ENCODE assay signal across 5 fruit fly cellular contexts in the genomic region with DNA sequence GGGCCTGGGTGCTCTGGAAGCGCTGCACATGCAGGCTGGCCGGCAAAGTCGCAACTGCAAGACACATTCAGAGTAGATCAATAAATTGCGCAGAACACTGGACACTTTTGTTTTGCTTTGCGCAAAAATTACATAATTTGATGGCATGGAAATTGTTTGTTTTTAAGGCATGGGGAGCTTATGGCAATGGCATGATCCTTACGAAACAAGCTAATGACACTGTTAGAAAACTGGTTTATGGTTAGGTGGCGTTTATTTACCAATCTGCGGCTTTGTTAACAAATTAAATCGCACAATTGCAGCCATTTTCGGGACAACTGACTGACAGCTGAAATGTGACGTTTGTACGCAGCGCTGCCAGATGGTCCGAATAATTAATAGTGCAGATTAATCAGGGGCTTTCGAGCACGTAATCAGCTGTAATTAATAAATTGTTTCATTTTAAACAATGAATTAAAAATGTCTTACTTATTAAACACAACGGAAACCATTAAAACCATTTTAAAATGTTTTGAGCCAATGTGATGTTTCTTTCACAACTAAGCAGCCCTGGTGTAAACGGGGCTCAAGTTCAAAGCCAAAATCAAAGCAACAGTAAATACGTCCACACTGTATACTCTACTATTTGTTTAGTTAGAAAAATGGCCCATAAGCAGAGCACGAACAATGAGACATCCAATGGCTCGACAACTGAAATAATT.
TF ChIP-seq lines count a peak whose summit lies in the region.

Gene ND-51, minus strand, starts transcription at position 376 of the 701 bp plus-strand sequence.
Gene CG13994, plus strand, starts transcription at position 608 of the 701 bp plus-strand sequence.

- TF ChIP-seq CTCF in whole organism, embryonic (GFP tag; optimal IDR thresholded peaks at IDR 0.05; lab: Kevin White, UChicago): no peak

TF ChIP-seq in whole organism, adult, 20 proteins besides CTCF, POLR2A, EP300 and RAD21 (continues in another document):
- TF ChIP-seq cic (GFP tag; optimal IDR thresholded peaks at IDR 0.05; lab: Kevin White, UChicago) (peak; percentile 80), Mnt (GFP tag; optimal IDR thresholded peaks at IDR 0.05; lab: Kevin White, UChicago) (peak; percentile 77), CG7045 (GFP tag; optimal IDR thresholded peaks at IDR 0.05; lab: Kevin White, UChicago) (peak; percentile 83), CG14711 (tag; optimal IDR thresholded peaks at IDR 0.05; lab: Kevin White, UChicago) (peak; percentile 78), pad (GFP tag; optimal IDR thresholded peaks at IDR 0.05; lab: Kevin White, UChicago) (peak; percentile 67), Hr96 (GFP tag; optimal IDR thresholded peaks at IDR 0.05; lab: Kevin White, UChicago) (peak; percentile 87), CG33017 (tag; optimal IDR thresholded peaks at IDR 0.05; lab: Kevin White, UChicago) (peak; percentile 81), toe (GFP tag; optimal IDR thresholded peaks at IDR 0.05; lab: Kevin White, UChicago) (peak; percentile 94), kay (GFP tag; lab: Kevin White, UChicago; ENCODE audit: borderline replicate concordance) (no peak), tj (GFP tag; optimal IDR thresholded peaks at IDR 0.05; lab: Kevin White, UChicago) (peak; percentile 61), cnc (optimal IDR thresholded peaks at IDR 0.05; lab: Kevin White, UChicago) (no peak), Clk (GFP tag; optimal IDR thresholded peaks at IDR 0.05; lab: Kevin White, UChicago) (peak; percentile 81), bab1 (GFP tag; optimal IDR thresholded peaks at IDR 0.05; lab: Kevin White, UChicago) (peak; percentile 86), ovo (GFP tag; optimal IDR thresholded peaks at IDR 0.05; lab: Kevin White, UChicago) (peak; percentile 74), CG5204 (GFP tag; optimal IDR thresholded peaks at IDR 0.05; lab: Kevin White, UChicago) (no peak), CG7101 (tag; optimal IDR thresholded peaks at IDR 0.05; lab: Kevin White, UChicago) (peak; percentile 79)

TF ChIP-seq in whole organism, embryonic, 481 proteins besides CTCF, POLR2A, EP300 and RAD21 (continues in another document):
- TF ChIP-seq HmgD (GFP tag; optimal IDR thresholded peaks at IDR 0.05; lab: Kevin White, UChicago) (peak; percentile 52), CG12769 (tag; optimal IDR thresholded peaks at IDR 0.05; lab: Kevin White, UChicago) (no peak), gsb (GFP tag; IDR thresholded peaks at IDR 0.05; lab: Robert Waterston, UW) (peak; percentile 50; the same call in 1 of the 2 replicates), lmd (GFP tag; IDR thresholded peaks at IDR 0.05; lab: Robert Waterston, UW) (peak; percentile 80), row (GFP tag; IDR thresholded peaks at IDR 0.05; lab: Robert Waterston, UW) (peak; percentile 95), CG11085 (GFP tag; IDR thresholded peaks at IDR 0.05; lab: Robert Waterston, UW) (peak; percentile 82), tna (GFP tag; IDR thresholded peaks at IDR 0.05; lab: Robert Waterston, UW; ENCODE audit: partially characterized antibody) (no peak), CG1024 (GFP tag; IDR thresholded peaks at IDR 0.05; lab: Robert Waterston, UW) (peak; percentile 82), Scr (GFP tag; IDR thresholded peaks at IDR 0.05; lab: Robert Waterston, UW; ENCODE audit: partially characterized antibody) (peak; percentile 44; the same call in 1 of the 2 replicates), CG42726 (GFP tag; IDR thresholded peaks at IDR 0.05; lab: Robert Waterston, UW; ENCODE audit: partially characterized antibody) (no peak), Nf-YC (tag; optimal IDR thresholded peaks at IDR 0.05; lab: Kevin White, UChicago) (peak; percentile 77), al (GFP tag; IDR thresholded peaks at IDR 0.05; lab: Robert Waterston, UW) (peak; percentile 66), CG10431 (GFP tag; optimal IDR thresholded peaks at IDR 0.05; lab: Kevin White, UChicago) (no peak), bcd (GFP tag; optimal IDR thresholded peaks at IDR 0.05; lab: Kevin White, UChicago) (peak; percentile 86), Meics (GFP tag; optimal IDR thresholded peaks at IDR 0.05; lab: Kevin White, UChicago) (peak; percentile 79), CG12659 (GFP tag; optimal IDR thresholded peaks at IDR 0.05; lab: Kevin White, UChicago) (peak; percentile 93)

TF ChIP-seq in whole organism, prepupa, 60 proteins besides CTCF, POLR2A, EP300 and RAD21 (continues in another document):
- peak; percentile 78 for TF ChIP-seq acj6 (GFP tag; optimal IDR thresholded peaks at IDR 0.05; lab: Kevin White, UChicago)
- peak; percentile 78 for TF ChIP-seq CG6163 (GFP tag; IDR thresholded peaks at IDR 0.05; lab: Robert Waterston, UW)
- peak; percentile 75 for TF ChIP-seq CG3032 (tag; optimal IDR thresholded peaks at IDR 0.05; lab: Kevin White, UChicago)
- no peak for TF ChIP-seq CG4318 (GFP tag; optimal IDR thresholded peaks at IDR 0.05; lab: Kevin White, UChicago)
- peak; percentile 95 for TF ChIP-seq svp (GFP tag; lab: Kevin White, UChicago)
- TF ChIP-seq Sox14 (GFP tag; optimal IDR thresholded peaks at IDR 0.05; lab: Kevin White, UChicago): peak; percentile 88
- TF ChIP-seq CG6276 (GFP tag; optimal IDR thresholded peaks at IDR 0.05; lab: Kevin White, UChicago): no peak
- TF ChIP-seq esn (GFP tag; optimal IDR thresholded peaks at IDR 0.05; lab: Kevin White, UChicago): peak; percentile 73
- peak; percentile 33 for TF ChIP-seq fd59A (GFP tag; optimal IDR thresholded peaks at IDR 0.05; lab: Kevin White, UChicago)
- peak; percentile 81 for TF ChIP-seq cyc (GFP tag; optimal IDR thresholded peaks at IDR 0.05; lab: Kevin White, UChicago)
- TF ChIP-seq CG8119 (GFP tag; IDR thresholded peaks at IDR 0.05; lab: Robert Waterston, UW): peak; percentile 49; the same call in 2 of the 3 replicates
- peak; percentile 76 for TF ChIP-seq vri (GFP tag; optimal IDR thresholded peaks at IDR 0.05; lab: Kevin White, UChicago)
- TF ChIP-seq CG1621 (tag; optimal IDR thresholded peaks at IDR 0.05; lab: Kevin White, UChicago): peak; percentile 62
- TF ChIP-seq Ets21C (GFP tag; optimal IDR thresholded peaks at IDR 0.05; lab: Kevin White, UChicago): peak; percentile 54
- TF ChIP-seq Blimp-1 (GFP tag; optimal IDR thresholded peaks at IDR 0.05; lab: Kevin White, UChicago): no peak
- no peak for TF ChIP-seq CG16779 (tag; optimal IDR thresholded peaks at IDR 0.05; lab: Kevin White, UChicago)
- no peak for TF ChIP-seq Eip93F (GFP tag; optimal IDR thresholded peaks at IDR 0.05; lab: Kevin White, UChicago)

TF ChIP-seq in whole organism, pupa, 21 proteins besides CTCF, POLR2A, EP300 and RAD21 (continues in another document):
- TF ChIP-seq Snoo (tag; optimal IDR thresholded peaks at IDR 0.05; lab: Kevin White, UChicago): peak; percentile 69
- no peak for TF ChIP-seq CG14655 (GFP tag; optimal IDR thresholded peaks at IDR 0.05; lab: Kevin White, UChicago)
- TF ChIP-seq CG17806 (tag; optimal IDR thresholded peaks at IDR 0.05; lab: Kevin White, UChicago): peak; percentile 69
- TF ChIP-seq fd96Ca (GFP tag; IDR thresholded peaks at IDR 0.05; lab: Robert Waterston, UW): peak; percentile 88
- TF ChIP-seq Pif1B (GFP tag; optimal IDR thresholded peaks at IDR 0.05; lab: Kevin White, UChicago): no peak
- no peak for TF ChIP-seq CG13204 (GFP tag; optimal IDR thresholded peaks at IDR 0.05; lab: Kevin White, UChicago)
- TF ChIP-seq CG9948 (tag; optimal IDR thresholded peaks at IDR 0.05; lab: Kevin White, UChicago): peak; percentile 57
- peak; percentile 61 for TF ChIP-seq CG15710 (tag; optimal IDR thresholded peaks at IDR 0.05; lab: Kevin White, UChicago)
- TF ChIP-seq rn (GFP tag; IDR thresholded peaks at IDR 0.05; lab: Robert Waterston, UW): peak; percentile 73
- TF ChIP-seq CG32121 (GFP tag; IDR thresholded peaks at IDR 0.05; lab: Robert Waterston, UW): peak; percentile 78
- TF ChIP-seq CG34367 (tag; optimal IDR thresholded peaks at IDR 0.05; lab: Kevin White, UChicago): peak; percentile 45
- no peak for TF ChIP-seq CG10348 (GFP tag; IDR thresholded peaks at IDR 0.05; lab: Robert Waterston, UW)
- TF ChIP-seq EcR (GFP tag; optimal IDR thresholded peaks at IDR 0.05; lab: Kevin White, UChicago): peak; percentile 29
- TF ChIP-seq CG4496 (GFP tag; IDR thresholded peaks at IDR 0.05; lab: Robert Waterston, UW): peak; percentile 86
- peak; percentile 8 for TF ChIP-seq gl (tag; optimal IDR thresholded peaks at IDR 0.05; lab: Kevin White, UChicago)
- no peak for TF ChIP-seq CG8301 (tag; optimal IDR thresholded peaks at IDR 0.05; lab: Kevin White, UChicago)
- TF ChIP-seq CG8159 (tag; optimal IDR thresholded peaks at IDR 0.05; lab: Kevin White, UChicago): peak; percentile 74
- TF ChIP-seq D1 (tag; optimal IDR thresholded peaks at IDR 0.05; lab: Kevin White, UChicago): no peak
- peak; percentile 46 for TF ChIP-seq CG12605 (GFP tag; IDR thresholded peaks at IDR 0.05; lab: Robert Waterston, UW)

TF ChIP-seq in whole organism, wandering third instar larva, 38 proteins besides CTCF, POLR2A, EP300 and RAD21 (continues in another document):
- TF ChIP-seq Hnf4 (GFP tag; optimal IDR thresholded peaks at IDR 0.05; lab: Kevin White, UChicago) (no peak), Sp1 (GFP tag; optimal IDR thresholded peaks at IDR 0.05; lab: Kevin White, UChicago) (peak; percentile 66), CrebA (GFP tag; optimal IDR thresholded peaks at IDR 0.05; lab: Kevin White, UChicago; ENCODE audit: borderline replicate concordance) (no peak), psq (GFP tag; optimal IDR thresholded peaks at IDR 0.05; lab: Kevin White, UChicago) (peak; percentile 51), OdsH (GFP tag; optimal IDR thresholded peaks at IDR 0.05; lab: Kevin White, UChicago) (peak; percentile 3), usp (GFP tag; optimal IDR thresholded peaks at IDR 0.05; lab: Kevin White, UChicago) (no peak), tai (GFP tag; optimal IDR thresholded peaks at IDR 0.05; lab: Kevin White, UChicago) (no peak), Abd-B (GFP tag; optimal IDR thresholded peaks at IDR 0.05; lab: Kevin White, UChicago) (no peak), h (GFP tag; optimal IDR thresholded peaks at IDR 0.05; lab: Kevin White, UChicago) (peak; percentile 84), Vsx2 (GFP tag; optimal IDR thresholded peaks at IDR 0.05; lab: Kevin White, UChicago; ENCODE audit: partially characterized antibody) (no peak), dl (GFP tag; optimal IDR thresholded peaks at IDR 0.05; lab: Kevin White, UChicago; ENCODE audit: insufficient read depth in 1 of 2, partially characterized antibody in 2 of 2) (no peak), sv (GFP tag; optimal IDR thresholded peaks at IDR 0.05; lab: Kevin White, UChicago) (peak; percentile 50), woc (GFP tag; optimal IDR thresholded peaks at IDR 0.05; lab: Kevin White, UChicago) (peak; percentile 83), Dfd (GFP tag; optimal IDR thresholded peaks at IDR 0.05; lab: Kevin White, UChicago) (no peak), dsf (GFP tag; optimal IDR thresholded peaks at IDR 0.05; lab: Kevin White, UChicago; ENCODE audit: borderline replicate concordance) (no peak), N (GFP tag; optimal IDR thresholded peaks at IDR 0.05; lab: Kevin White, UChicago) (peak; percentile 63), Dif (GFP tag; optimal IDR thresholded peaks at IDR 0.05; lab: Kevin White, UChicago; ENCODE audit: partially characterized antibody) (no peak), fru (GFP tag; optimal IDR thresholded peaks at IDR 0.05; lab: Kevin White, UChicago) (peak; percentile 81), Hr83 (GFP tag; optimal IDR thresholded peaks at IDR 0.05; lab: Kevin White, UChicago; ENCODE audit: poor library complexity, severe bottlenecking) (peak; percentile 58)
